Worm (Caenorhabditis elegans) whole organism, early embryonic: ENCODE data around the gene srxa-19.

Experiments used
- B0310.2 ChIP-seq: sonication (generic microtip); optimal IDR thresholded peaks from 2 replicates; lab custom pipeline; 2016; ENCODE audit warnings: mild to moderate bottlenecking, missing genetic modification characterization, missing compliant biosample characterization
- aly-1 ChIP-seq: sonication (generic microtip); optimal IDR thresholded peaks from 2 replicates; lab custom pipeline; 2016; ENCODE audit warnings: missing genetic modification characterization, missing compliant biosample characterization
- ama-1 ChIP-seq: fragments of 150-350 bp; optimal IDR thresholded peaks from 2 replicates; lab custom pipeline; 2014
- ceh-13 ChIP-seq: fragments of 200-800 bp; sonication (Bioruptor generic); optimal IDR thresholded peaks from 2 replicates; lab custom pipeline; 2018; ENCODE audit warnings: mild to moderate bottlenecking, missing genetic modification characterization, missing compliant biosample characterization
- ceh-36 ChIP-seq: sonication (generic microtip); optimal IDR thresholded peaks from 2 replicates; lab custom pipeline; 2016; ENCODE audit warnings: missing genetic modification characterization, inconsistent platforms, missing compliant biosample characterization
- flt-1 ChIP-seq: fragments of 200-800 bp; sonication (Bioruptor generic); IDR thresholded peaks from 2 replicates; pipeline ENCODE4 v1.3.6; 2022; ENCODE audit warnings: missing genetic modification characterization, missing compliant biosample characterization
- hmbx-1 ChIP-seq: sonication (generic microtip); optimal IDR thresholded peaks from 2 replicates; lab custom pipeline; 2016; ENCODE audit warnings: mild to moderate bottlenecking, missing genetic modification characterization, missing compliant biosample characterization
- hnd-1 ChIP-seq: sonication (generic microtip); optimal IDR thresholded peaks from 2 replicates; lab custom pipeline; 2016; ENCODE audit warnings: missing genetic modification characterization, missing compliant biosample characterization
- pes-1 ChIP-seq: fragments of 200-800 bp; sonication (Bioruptor generic); IDR thresholded peaks from 2 replicates; pipeline ENCODE4 v1.3.6; 2022; ENCODE audit warnings: missing genetic modification reagents, missing genetic modification characterization, missing compliant biosample characterization
- scrt-1 ChIP-seq: fragments of 200-800 bp; sonication (Bioruptor generic); IDR thresholded peaks from 2 replicates; pipeline ENCODE4 v1.3.6; 2022; ENCODE audit warnings: missing genetic modification characterization, missing compliant biosample characterization
- tbx-11 ChIP-seq: fragments of 200-800 bp; sonication (Bioruptor generic); IDR thresholded peaks from 2 replicates; pipeline ENCODE4 v1.3.6; 2022; ENCODE audit warnings: missing genetic modification characterization, missing compliant biosample characterization
- tbx-37 ChIP-seq: fragments of 200-800 bp; sonication (Bioruptor generic); conservative IDR thresholded peaks from 2 replicates; pipeline ENCODE4 v1.3.6; 2022; ENCODE audit warnings: missing genetic modification reagents, missing genetic modification characterization, missing compliant biosample characterization
- tra-4 ChIP-seq: sonication (generic microtip); optimal IDR thresholded peaks from 2 replicates; lab custom pipeline; 2017; ENCODE audit warnings: missing genetic modification characterization, missing compliant biosample characterization

- TF ChIP-seq hnd-1 (tag; lab: Kevin White, UChicago) (no peak), hmbx-1 (tag; lab: Kevin White, UChicago) (no peak), flt-1 (no peak), ama-1 (lab: Kevin White, UChicago) (no peak), pes-1 (GFP tag; lab: Robert Waterston, UW) (no peak), scrt-1 (GFP tag; lab: Robert Waterston, UW) (no peak), ceh-36 (no peak), ceh-13 (GFP tag; lab: Kevin White, UChicago) (no peak), aly-1 (no peak), tbx-11 (GFP tag; lab: Robert Waterston, UW) (no peak), B0310.2 (tag; lab: Kevin White, UChicago) (no peak), tra-4 (tag; lab: Kevin White, UChicago) (no peak), tbx-37 (GFP tag; lab: Robert Waterston, UW) (no peak)
Observed at ce11 chrV:10133277-10133676, 10.7 kb upstream of the srxa-19 start.
